Worm (Caenorhabditis elegans) whole organism, young adult: ENCODE results near the gene F10E7.11.

Experiments
- B0019.2 ChIP-seq: fragments of 200-800 bp; sonication (Bioruptor generic); conservative IDR thresholded peaks from 2 replicates; pipeline ENCODE4 v1.3.6; 2022; ENCODE audit warnings: missing genetic modification reagents, missing genetic modification characterization, missing compliant biosample characterization
- C06A6.2 ChIP-seq: fragments of 200-800 bp; sonication (Bioruptor generic); conservative IDR thresholded peaks from 2 replicates; pipeline ENCODE4 v1.3.6; 2022; ENCODE audit warnings: missing genetic modification characterization, missing compliant biosample characterization
- D2030.7 ChIP-seq: fragments of 200-800 bp; sonication (Bioruptor generic); IDR thresholded peaks from 2 replicates; pipeline ENCODE4 v1.3.6; 2022; ENCODE audit warnings: missing genetic modification reagents, missing genetic modification characterization, missing compliant biosample characterization
- F22D6.2 ChIP-seq: sonication (generic microtip); optimal IDR thresholded peaks from 2 replicates; lab custom pipeline; 2016; ENCODE audit warnings: mild to moderate bottlenecking, missing genetic modification characterization, missing compliant biosample characterization
- F33H1.4 ChIP-seq: fragments of 200-800 bp; sonication (Bioruptor generic); IDR thresholded peaks from 2 replicates; pipeline ENCODE4 v1.3.6; 2022; ENCODE audit warnings: missing genetic modification reagents, missing genetic modification characterization, missing compliant biosample characterization
- F49E8.2 ChIP-seq: sonication (generic microtip); optimal IDR thresholded peaks from 3 replicates; lab custom pipeline; 2017; ENCODE audit warnings: missing genetic modification characterization, mild to moderate bottlenecking, missing compliant biosample characterization, antibody characterized with exemption, moderate library complexity; ENCODE audit not compliant: insufficient read depth
- Y56A3A.18 ChIP-seq: fragments of 200-800 bp; sonication (Bioruptor generic); IDR thresholded peaks from 2 replicates; pipeline ENCODE4 v1.3.6; 2022; ENCODE audit warnings: missing genetic modification reagents, missing genetic modification characterization, missing compliant biosample characterization
- Y95B8A.8 ChIP-seq: fragments of 200-800 bp; sonication (Bioruptor generic); IDR thresholded peaks from 2 replicates; pipeline ENCODE4 v1.3.6; 2022; ENCODE audit warnings: missing genetic modification reagents, missing genetic modification characterization, missing compliant biosample characterization
- ama-1 ChIP-seq, 3 experiments: fragments of 150-350 bp in 1 of 3; sonication (generic microtip) in 2 of 3; optimal IDR thresholded peaks; 2 replicates each; lab custom pipeline; 2014 to 2018; ENCODE audit warnings: missing biosample characterization in 2 of 3, missing genetic modification characterization in 2 of 3, missing genetic modification reagents in 2 of 3
- atf-7 ChIP-seq: sonication (generic microtip); optimal IDR thresholded peaks from 2 replicates; lab custom pipeline; 2017; ENCODE audit warnings: mild to moderate bottlenecking, missing genetic modification characterization, missing compliant biosample characterization
- ccch-3 ChIP-seq: fragments of 200-800 bp; sonication (Bioruptor generic); optimal IDR thresholded peaks from 2 replicates; lab custom pipeline; 2018; ENCODE audit warnings: mild to moderate bottlenecking, missing genetic modification characterization, missing compliant biosample characterization
- ceh-91 ChIP-seq: fragments of 200-800 bp; sonication (Bioruptor generic); IDR thresholded peaks from 2 replicates; pipeline ENCODE4 v1.3.6; 2022; ENCODE audit warnings: missing genetic modification reagents, missing genetic modification characterization, missing compliant biosample characterization
- dox-1 ChIP-seq: fragments of 200-800 bp; sonication (Bioruptor generic); IDR thresholded peaks from 2 replicates; pipeline ENCODE4 v1.3.6; 2022; ENCODE audit warnings: missing genetic modification reagents, missing genetic modification characterization, missing compliant biosample characterization
- dpl-1 ChIP-seq: fragments of 150-350 bp; optimal IDR thresholded peaks from 2 replicates; lab custom pipeline; 2014; ENCODE audit warnings: missing biosample characterization, missing genetic modification reagents, missing genetic modification characterization
- efl-1 ChIP-seq: fragments of 150-350 bp; optimal IDR thresholded peaks from 2 replicates; lab custom pipeline; 2014; ENCODE audit warnings: missing biosample characterization, missing genetic modification reagents, missing genetic modification characterization
- egl-44 ChIP-seq: fragments of 200-800 bp; sonication (Bioruptor generic); IDR thresholded peaks from 2 replicates; pipeline ENCODE4 v1.3.6; 2022; ENCODE audit warnings: missing genetic modification reagents, missing genetic modification characterization, missing compliant biosample characterization
- ekl-4 ChIP-seq: fragments of 200-800 bp; sonication (Bioruptor generic); IDR thresholded peaks from 2 replicates; pipeline ENCODE4 v1.3.6; 2022; ENCODE audit warnings: missing genetic modification reagents, missing genetic modification characterization, missing compliant biosample characterization
- him-1 ChIP-seq: sonication (generic microtip); optimal IDR thresholded peaks from 2 replicates; lab custom pipeline; 2016; ENCODE audit warnings: missing genotype, missing genetic modification reagents, missing genetic modification characterization, missing compliant biosample characterization
- lin-54 ChIP-seq: fragments of 200-800 bp; sonication (Bioruptor generic); optimal IDR thresholded peaks from 2 replicates; lab custom pipeline; 2018; ENCODE audit warnings: mild to moderate bottlenecking, missing genetic modification characterization, missing compliant biosample characterization
- lsl-1 ChIP-seq: fragments of 200-800 bp; sonication (Bioruptor generic); optimal IDR thresholded peaks from 2 replicates; lab custom pipeline; 2018; ENCODE audit warnings: mild to moderate bottlenecking, missing genetic modification characterization, moderate library complexity, missing compliant biosample characterization
- madf-6 ChIP-seq: fragments of 200-800 bp; sonication (Bioruptor generic); IDR thresholded peaks from 2 replicates; pipeline ENCODE4 v1.3.6; 2022; ENCODE audit warnings: missing genetic modification reagents, missing genetic modification characterization, missing compliant biosample characterization
- madf-8 ChIP-seq: fragments of 200-800 bp; sonication (Bioruptor generic); conservative IDR thresholded peaks from 2 replicates; pipeline ENCODE4 v1.3.6; 2022; ENCODE audit warnings: missing genetic modification reagents, missing genetic modification characterization, missing compliant biosample characterization
- mel-28 ChIP-seq: sonication (generic microtip); optimal IDR thresholded peaks from 2 replicates; lab custom pipeline; 2016; ENCODE audit warnings: borderline replicate concordance, mild to moderate bottlenecking, missing genetic modification characterization, missing compliant biosample characterization
- mxl-1 ChIP-seq: sonication (generic microtip); optimal IDR thresholded peaks from 2 replicates; lab custom pipeline; 2016; ENCODE audit warnings: missing genetic modification characterization, missing compliant biosample characterization
- nhr-27 ChIP-seq: fragments of 200-800 bp; sonication (Bioruptor generic); optimal IDR thresholded peaks from 2 replicates; lab custom pipeline; 2018; ENCODE audit warnings: mild to moderate bottlenecking, missing genetic modification characterization, moderate library complexity, missing compliant biosample characterization
- snpc-1.1 ChIP-seq: sonication (generic microtip); optimal IDR thresholded peaks from 2 replicates; lab custom pipeline; 2017; ENCODE audit warnings: missing genetic modification characterization, mild to moderate bottlenecking, missing compliant biosample characterization, antibody characterized with exemption, moderate library complexity, missing genotype, missing genetic modification reagents; ENCODE audit not compliant: insufficient read depth
- snpc-3.4 ChIP-seq: sonication (generic microtip); optimal IDR thresholded peaks from 2 replicates; lab custom pipeline; 2017; ENCODE audit warnings: missing genetic modification characterization, mild to moderate bottlenecking, missing compliant biosample characterization, antibody characterized with exemption, moderate library complexity, missing genotype, missing genetic modification reagents
- snpc-4 ChIP-seq, 5 experiments: fragments of 150-350 bp in 1 of 5; sonication (generic microtip) in 4 of 5; optimal IDR thresholded peaks; 2 replicates each; lab custom pipeline; 2014 to 2018; ENCODE audit warnings: missing genetic modification characterization in 5 of 5, missing biosample characterization in 3 of 5, antibody characterized with exemption in 2 of 5, mild to moderate bottlenecking in 2 of 5, missing compliant biosample characterization in 2 of 5, missing genotype in 2 of 5, moderate library complexity in 2 of 5, missing genetic modification reagents in 1 of 5
- xnd-1 ChIP-seq: sonication (generic microtip); optimal IDR thresholded peaks from 2 replicates; lab custom pipeline; 2016; ENCODE audit warnings: missing genotype, missing genetic modification reagents, missing genetic modification characterization, missing compliant biosample characterization
- zfh-2 ChIP-seq: fragments of 200-800 bp; sonication (Bioruptor generic); conservative IDR thresholded peaks from 2 replicates; pipeline ENCODE4 v1.3.6; 2022; ENCODE audit warnings: missing genetic modification reagents, missing genetic modification characterization, missing compliant biosample characterization
- ztf-18 ChIP-seq: sonication (generic microtip); optimal IDR thresholded peaks from 2 replicates; lab custom pipeline; 2016; ENCODE audit warnings: missing genotype, mild to moderate bottlenecking, missing genetic modification characterization, missing compliant biosample characterization
- ztf-28 ChIP-seq: fragments of 200-800 bp; sonication (Bioruptor generic); IDR thresholded peaks from 2 replicates; pipeline ENCODE4 v1.3.6; 2022; ENCODE audit warnings: missing genetic modification reagents, missing genetic modification characterization, missing compliant biosample characterization

Gene F10E7.11

DNA sequence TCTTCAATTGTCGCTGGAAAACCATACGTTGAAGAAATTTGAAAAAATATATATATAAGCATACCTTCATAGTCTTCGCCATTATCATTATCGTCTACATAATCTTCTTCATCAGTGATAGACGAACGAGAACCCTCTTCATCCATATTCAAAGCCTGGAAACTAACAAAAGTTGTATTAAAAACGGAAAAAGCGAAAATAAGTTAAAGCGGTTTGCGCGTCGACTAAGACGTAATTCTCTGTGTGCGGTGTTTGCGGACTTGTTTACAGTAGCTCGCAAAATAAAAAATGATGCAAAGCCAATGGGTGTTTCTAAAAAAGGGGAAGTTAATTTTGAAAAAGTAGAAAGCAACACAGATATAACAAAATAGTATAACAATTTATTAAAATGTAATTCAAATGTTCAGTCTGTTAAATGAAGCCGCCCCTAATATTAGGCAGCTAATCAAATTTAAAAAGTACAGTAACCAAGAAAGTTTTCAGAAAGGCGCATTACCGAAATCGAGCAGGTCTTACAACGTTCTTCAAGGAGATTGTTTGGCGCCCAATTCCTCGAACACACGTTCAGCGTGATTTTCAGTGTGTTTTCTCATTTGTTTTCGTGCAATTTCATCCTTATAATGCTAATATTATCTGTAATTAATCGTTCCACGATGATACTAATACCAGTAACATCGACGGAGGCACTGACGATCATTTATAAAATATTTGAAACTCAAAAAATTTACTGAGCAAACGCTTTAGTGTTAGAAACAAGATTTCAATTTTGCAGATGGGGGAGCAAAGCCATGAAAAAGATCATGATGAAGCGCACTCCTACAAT is 9.4 kb upstream of the F10E7.11 start, which contains the start of the genes T07F8.4 and gld-3:
Gene T07F8.4, minus strand, starts transcription at position 162 of the 823 bp plus-strand sequence.
Gene gld-3, plus strand, starts transcription at position 773 of the 823 bp plus-strand sequence.
- peak; percentile 80 for TF ChIP-seq ceh-91
- peak; percentile 81 for TF ChIP-seq madf-8
- peak; percentile 72 for TF ChIP-seq D2030.7 (GFP tag; lab: Robert Waterston, UW)
- TF ChIP-seq dpl-1 (GFP tag; lab: Kevin White, UChicago) = peak; percentile 29
- TF ChIP-seq ccch-3 (GFP tag; lab: Kevin White, UChicago) = no peak
- peak; percentile 82 for TF ChIP-seq efl-1 (GFP tag; lab: Kevin White, UChicago)
- TF ChIP-seq ekl-4 (GFP tag; lab: Robert Waterston, UW) = 0 out of 2 replicates have a peak, but pooled peaks have one; percentile 28
- peak; percentile 85 for TF ChIP-seq xnd-1 (tag; lab: Kevin White, UChicago)
- TF ChIP-seq Y95B8A.8 (GFP tag; lab: Robert Waterston, UW) = 0 out of 2 replicates have a peak, but pooled peaks have one; percentile 37
- peak; percentile 71 for TF ChIP-seq lin-54 (GFP tag; lab: Kevin White, UChicago)
- TF ChIP-seq madf-6 (GFP tag; lab: Robert Waterston, UW) = peak; percentile 93
- peak; percentile 87 for TF ChIP-seq F33H1.4 (GFP tag; lab: Robert Waterston, UW)
- 0 out of 2 replicates have a peak, but pooled peaks have one; percentile 4 for TF ChIP-seq ztf-28 (GFP tag; lab: Robert Waterston, UW)
- TF ChIP-seq atf-7 (tag; lab: Kevin White, UChicago) = no peak
- TF ChIP-seq snpc-4 (GFP tag; optimal IDR thresholded peaks at IDR 0.05; lab: Kevin White, UChicago) = no peak
- TF ChIP-seq snpc-4 (tag; optimal IDR thresholded peaks at IDR 0.05; lab: Kevin White, UChicago) = peak in 2 of 4 experiments; percentile 15 to 32
- no peak for TF ChIP-seq snpc-1.1 (tag; lab: Kevin White, UChicago)
- TF ChIP-seq lsl-1 = peak; percentile 96
- peak; percentile 58 for TF ChIP-seq F49E8.2 (tag; lab: Kevin White, UChicago)
- TF ChIP-seq dox-1 (GFP tag; lab: Robert Waterston, UW) = peak; percentile 69
- no peak for TF ChIP-seq F22D6.2 (tag; lab: Kevin White, UChicago)
- no peak for TF ChIP-seq Y56A3A.18 (GFP tag; lab: Robert Waterston, UW)
- peak; percentile 35 for TF ChIP-seq ztf-18
- peak; percentile 24 for TF ChIP-seq snpc-3.4 (tag; lab: Kevin White, UChicago)
- TF ChIP-seq him-1 (tag; lab: Kevin White, UChicago) = peak; percentile 24
- no peak for TF ChIP-seq B0019.2 (GFP tag; lab: Robert Waterston, UW)
- no peak for TF ChIP-seq C06A6.2
- TF ChIP-seq, all 124 proteins: peak for 19

DNA sequence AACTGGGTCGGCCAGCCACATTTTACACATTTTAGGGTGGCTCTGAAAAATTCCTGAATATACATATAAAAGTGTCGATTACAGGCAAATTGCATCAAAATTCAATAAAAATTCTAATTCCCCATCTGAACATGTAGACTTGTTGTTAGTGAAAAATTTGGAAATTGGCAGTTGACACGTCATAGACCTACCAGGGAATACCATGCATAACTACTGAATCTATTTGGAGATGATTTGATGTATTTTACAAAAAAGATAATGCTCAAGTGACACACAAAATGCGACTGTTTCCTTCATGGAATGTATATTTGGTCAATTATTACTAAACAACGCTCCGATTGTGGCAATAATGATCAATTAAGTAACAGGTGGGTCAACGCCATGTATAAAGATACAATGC is 3.8 kb upstream of the F10E7.11 start, which contains the start of gene F10E7.1:
Gene F10E7.1, plus strand, starts transcription at position 301 of the 400 bp plus-strand sequence.
- TF ChIP-seq ama-1 (optimal IDR thresholded peaks at IDR 0.05; lab: Kevin White, UChicago) (no peak), ama-1 (GFP tag; optimal IDR thresholded peaks at IDR 0.05; lab: Kevin White, UChicago) (no peak), snpc-1.1 (tag; lab: Kevin White, UChicago) (no peak), egl-44 (GFP tag; lab: Robert Waterston, UW) (no peak), mel-28 (tag; lab: Kevin White, UChicago) (no peak), mxl-1 (tag; lab: Kevin White, UChicago) (no peak), nhr-27 (tag; lab: Kevin White, UChicago) (no peak), zfh-2 (GFP tag; lab: Robert Waterston, UW) (no peak)
